Worm (Caenorhabditis elegans) whole organism, early embryonic: ENCODE results near the gene F37C4.4.
A peak's percentile ranks its signal among the peaks of the same experiment; 100 is the strongest.

ENCODE experiments used
- B0310.2 ChIP-seq: sonication (generic microtip); optimal IDR thresholded peaks from 2 replicates; lab custom pipeline; 2016; ENCODE audit warnings: mild to moderate bottlenecking, missing genetic modification characterization, missing compliant biosample characterization
- F13C5.2 ChIP-seq: sonication (generic microtip); optimal IDR thresholded peaks from 2 replicates; lab custom pipeline; 2017; ENCODE audit warnings: mild to moderate bottlenecking, missing genetic modification characterization, inconsistent platforms, missing compliant biosample characterization
- aly-1 ChIP-seq: sonication (generic microtip); optimal IDR thresholded peaks from 2 replicates; lab custom pipeline; 2016; ENCODE audit warnings: missing genetic modification characterization, missing compliant biosample characterization
- ama-1 ChIP-seq: fragments of 150-350 bp; optimal IDR thresholded peaks from 2 replicates; lab custom pipeline; 2014
- ceh-36 ChIP-seq: sonication (generic microtip); optimal IDR thresholded peaks from 2 replicates; lab custom pipeline; 2016; ENCODE audit warnings: missing genetic modification characterization, inconsistent platforms, missing compliant biosample characterization
- ets-7 ChIP-seq: sonication (generic microtip); optimal IDR thresholded peaks from 2 replicates; lab custom pipeline; 2016; ENCODE audit warnings: missing genotype, missing genetic modification characterization, missing compliant biosample characterization
- flt-1 ChIP-seq: fragments of 200-800 bp; sonication (Bioruptor generic); IDR thresholded peaks from 2 replicates; pipeline ENCODE4 v1.3.6; 2022; ENCODE audit warnings: missing genetic modification characterization, missing compliant biosample characterization
- hmbx-1 ChIP-seq: sonication (generic microtip); optimal IDR thresholded peaks from 2 replicates; lab custom pipeline; 2016; ENCODE audit warnings: mild to moderate bottlenecking, missing genetic modification characterization, missing compliant biosample characterization
- pes-1 ChIP-seq: fragments of 200-800 bp; sonication (Bioruptor generic); IDR thresholded peaks from 2 replicates; pipeline ENCODE4 v1.3.6; 2022; ENCODE audit warnings: missing genetic modification reagents, missing genetic modification characterization, missing compliant biosample characterization
- scrt-1 ChIP-seq: fragments of 200-800 bp; sonication (Bioruptor generic); IDR thresholded peaks from 2 replicates; pipeline ENCODE4 v1.3.6; 2022; ENCODE audit warnings: missing genetic modification characterization, missing compliant biosample characterization
- sea-1 ChIP-seq: fragments of 200-800 bp; sonication (Bioruptor generic); conservative IDR thresholded peaks from 2 replicates; pipeline ENCODE4 v1.3.6; 2022; ENCODE audit warnings: missing genetic modification characterization, missing compliant biosample characterization
- tbx-11 ChIP-seq: fragments of 200-800 bp; sonication (Bioruptor generic); IDR thresholded peaks from 2 replicates; pipeline ENCODE4 v1.3.6; 2022; ENCODE audit warnings: missing genetic modification characterization, missing compliant biosample characterization

DNA sequence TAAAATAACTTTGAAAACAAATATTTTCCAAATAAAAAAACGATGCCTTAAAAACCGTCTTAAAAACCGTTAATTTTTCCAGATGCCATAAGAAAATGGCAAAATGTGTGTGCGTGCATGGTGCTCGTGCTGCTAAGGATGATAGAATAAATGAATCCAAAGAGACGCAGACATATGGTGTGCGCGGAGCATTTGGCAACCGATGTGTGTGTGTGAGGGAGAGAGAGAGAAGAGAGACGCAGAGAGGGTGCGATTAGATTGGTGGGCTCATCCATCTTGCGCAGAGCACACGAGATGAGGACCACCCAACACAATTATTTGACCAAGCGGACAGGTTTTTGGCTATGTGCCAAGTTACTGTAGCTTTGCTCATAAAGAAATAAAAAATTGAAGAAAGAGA lies 42.4 kb upstream of the F37C4.4 start:
- TF ChIP-seq ets-7 (tag; lab: Kevin White, UChicago) (no peak), ama-1 (lab: Kevin White, UChicago) (no peak), pes-1 (GFP tag; lab: Robert Waterston, UW) (no peak), flt-1 (no peak), hmbx-1 (tag; lab: Kevin White, UChicago) (no peak), B0310.2 (tag; lab: Kevin White, UChicago) (no peak), ceh-36 (tag; lab: Kevin White, UChicago) (no peak), F13C5.2 (tag; lab: Kevin White, UChicago) (peak; percentile 18), scrt-1 (GFP tag; lab: Robert Waterston, UW) (no peak), tbx-11 (GFP tag; lab: Robert Waterston, UW) (no peak), sea-1 (GFP tag; lab: Robert Waterston, UW) (no peak), aly-1 (tag; lab: Kevin White, UChicago) (no peak)
